Fruit fly (Drosophila melanogaster): Measurements from ENCODE around the gene CG11694.

Gene CG11694

DNA sequence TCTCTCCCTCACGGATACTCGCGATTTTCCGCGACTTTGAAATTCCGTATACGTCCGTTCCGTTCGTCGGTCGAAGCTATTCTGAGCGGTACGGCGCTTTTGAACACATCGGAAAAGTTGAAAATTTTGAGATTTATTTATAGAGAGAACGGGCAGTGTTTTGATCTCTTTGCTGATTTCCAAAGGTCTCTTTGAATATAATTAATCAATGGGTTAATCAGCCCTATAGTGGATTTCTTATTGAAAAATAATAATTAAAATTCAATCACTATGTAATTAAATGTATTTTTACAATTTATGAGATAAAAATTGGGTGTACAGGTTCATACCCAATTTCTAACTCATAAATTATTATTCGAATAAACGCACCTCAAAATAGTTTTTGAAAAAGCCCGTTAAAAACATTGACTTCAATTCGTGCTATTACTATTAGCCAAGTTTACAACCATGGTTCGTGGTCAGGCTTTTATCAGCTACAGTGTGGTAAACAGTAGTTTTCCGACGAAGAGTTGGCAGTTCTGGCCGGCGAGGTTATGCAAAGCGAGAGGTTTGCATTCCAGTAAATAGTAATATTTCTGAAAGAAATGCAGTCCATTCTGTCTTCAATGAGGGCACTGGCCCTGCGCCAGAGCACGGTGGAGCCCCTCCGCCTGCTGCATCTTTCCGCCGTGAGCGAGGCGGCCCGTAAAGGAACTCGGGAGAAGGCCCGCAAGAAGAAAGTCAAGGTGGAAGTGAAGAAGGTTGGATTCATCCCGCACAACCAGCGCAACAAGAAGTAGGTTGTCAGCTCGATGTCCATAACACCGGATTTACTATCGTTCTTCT is 10.8 kb downstream of the CG11694 start, which contains the start of the genes CG9626 and mRpL1 (continued):
- TF ChIP-seq CG11085 (GFP tag; IDR thresholded peaks at IDR 0.05) (no peak), nau (GFP tag; optimal IDR thresholded peaks at IDR 0.05) (no peak), CG4707 (GFP tag; optimal IDR thresholded peaks at IDR 0.05) (no peak), Doc2 (GFP tag; IDR thresholded peaks at IDR 0.05) (no peak), CG43689 (GFP tag; IDR thresholded peaks at IDR 0.05) (no peak), Ssrp (tag; optimal IDR thresholded peaks at IDR 0.05) (no peak), ase (GFP tag; IDR thresholded peaks at IDR 0.05) (no peak), CG4820 (GFP tag; optimal IDR thresholded peaks at IDR 0.05) (no peak), CG3163 (GFP tag; optimal IDR thresholded peaks at IDR 0.05) (peak; percentile 54), CG5953 (GFP tag; IDR thresholded peaks at IDR 0.05) (no peak), CG12071 (GFP tag; optimal IDR thresholded peaks at IDR 0.05) (no peak), CG8944 (GFP tag; optimal IDR thresholded peaks at IDR 0.05) (no peak), lola (GFP tag; optimal IDR thresholded peaks at IDR 0.05) (no peak), Chrac-16 (GFP tag; optimal IDR thresholded peaks at IDR 0.05) (no peak), CG14014 (GFP tag; IDR thresholded peaks at IDR 0.05) (no peak), CG7987 (GFP tag; optimal IDR thresholded peaks at IDR 0.05) (no peak), phol (tag; optimal IDR thresholded peaks at IDR 0.05) (peak; percentile 47), Stat92E (GFP tag; optimal IDR thresholded peaks at IDR 0.05) (no peak), scrt (GFP tag; optimal IDR thresholded peaks at IDR 0.05) (no peak), Sox102F (GFP tag; optimal IDR thresholded peaks at IDR 0.05) (no peak), fru (optimal IDR thresholded peaks at IDR 0.05) (no peak), CG4360 (GFP tag; IDR thresholded peaks at IDR 0.05) (no peak), crp (GFP tag; optimal IDR thresholded peaks at IDR 0.05) (peak in 1 of 2 experiments; percentile 16), CG11696 (GFP tag; IDR thresholded peaks at IDR 0.05) (no peak), Fer1 (GFP tag; optimal IDR thresholded peaks at IDR 0.05) (no peak), Sin3A (optimal IDR thresholded peaks at IDR 0.05) (peak; percentile 49), exex (tag; optimal IDR thresholded peaks at IDR 0.05) (no peak), CkIIα-i1 (GFP tag; IDR thresholded peaks at IDR 0.05) (no peak), Neu2 (GFP tag; optimal IDR thresholded peaks at IDR 0.05; ENCODE audit: borderline replicate concordance) (no peak), Jarid2 (GFP tag; optimal IDR thresholded peaks at IDR 0.05) (no peak), chm (GFP tag; IDR thresholded peaks at IDR 0.05) (no peak), CG6654 (GFP tag; optimal IDR thresholded peaks at IDR 0.05) (no peak), CG2678 (tag; optimal IDR thresholded peaks at IDR 0.05) (no peak), slbo (GFP tag; IDR thresholded peaks at IDR 0.05) (peak; percentile 49; the same call in 1 of the 2 replicates), CG33213 (GFP tag; optimal IDR thresholded peaks at IDR 0.05) (peak; percentile 58), bcd (GFP tag; optimal IDR thresholded peaks at IDR 0.05) (no peak), CG17359 (tag; optimal IDR thresholded peaks at IDR 0.05) (no peak), Hand (GFP tag; optimal IDR thresholded peaks at IDR 0.05) (no peak), HLH54F (GFP tag; optimal IDR thresholded peaks at IDR 0.05) (no peak), croc (GFP tag; conservative IDR thresholded peaks at IDR 0.05) (no peak), CG9215 (GFP tag; IDR thresholded peaks at IDR 0.05) (no peak), insv (GFP tag; optimal IDR thresholded peaks at IDR 0.05) (peak in 1 of 2 experiments; percentile 53), dysf (GFP tag; IDR thresholded peaks at IDR 0.05) (no peak), B-H2 (GFP tag; optimal IDR thresholded peaks at IDR 0.05) (no peak), kay (GFP tag; optimal IDR thresholded peaks at IDR 0.05) (no peak), ac (GFP tag; optimal IDR thresholded peaks at IDR 0.05) (no peak), CG10274 (GFP tag; optimal IDR thresholded peaks at IDR 0.05) (no peak), tup (GFP tag; optimal IDR thresholded peaks at IDR 0.05) (no peak), CG15479 (GFP tag; optimal IDR thresholded peaks at IDR 0.05) (no peak), fd96Cb (tag; optimal IDR thresholded peaks at IDR 0.05) (no peak)

Data from whole organism, embryonic.